Fruit fly (Drosophila melanogaster) Kc167 (cell line): ENCODE data around the gene dls.

ENCODE experiments used
- Myc ChIP-seq: fragments of >200 bp; optimal IDR thresholded peaks from 2 replicates; lab custom pipeline; 2017; ENCODE audit warnings: missing external identifiers
- Sin3A ChIP-seq: fragments of >200 bp; optimal IDR thresholded peaks from 2 replicates; lab custom pipeline; 2018; ENCODE audit warnings: missing external identifiers
- h ChIP-seq: fragments of >200 bp; optimal IDR thresholded peaks from 3 replicates; lab custom pipeline; 2018; ENCODE audit warnings: missing external identifiers
- insv ChIP-seq: fragments of >200 bp; optimal IDR thresholded peaks from 3 replicates; lab custom pipeline; 2018; ENCODE audit warnings: missing external identifiers
- psq ChIP-seq: fragments of >200 bp; optimal IDR thresholded peaks from 2 replicates; lab custom pipeline; 2017; ENCODE audit warnings: missing external identifiers
- ttk ChIP-seq: sonication (Bioruptor generic); optimal IDR thresholded peaks from 2 replicates; lab custom pipeline; 2017; ENCODE audit warnings: missing external identifiers

Gene dls

DNA sequence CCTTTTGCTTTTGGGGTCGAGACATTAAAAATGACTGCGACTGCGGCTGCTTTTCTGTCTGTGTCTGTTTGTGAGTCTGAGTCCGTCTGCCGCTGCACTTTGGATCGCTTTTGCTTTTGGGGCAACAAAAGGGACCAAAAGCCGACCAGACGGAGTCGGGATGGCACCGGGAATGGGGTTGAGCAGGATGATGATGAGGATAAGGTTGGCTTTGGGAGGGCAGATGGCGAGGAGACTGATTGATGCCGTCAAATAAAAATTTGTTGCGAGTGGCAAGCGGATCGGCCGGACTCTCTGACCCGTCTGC, 11.2 kb upstream of the dls start:
- TF ChIP-seq Myc (lab: Kevin White, UChicago), result no peak
- no peak for TF ChIP-seq psq
- no peak for TF ChIP-seq Sin3A
- no peak for TF ChIP-seq insv (lab: Kevin White, UChicago)
- TF ChIP-seq ttk (lab: Kevin White, UChicago), result no peak
- no peak for TF ChIP-seq h (lab: Kevin White, UChicago)

DNA sequence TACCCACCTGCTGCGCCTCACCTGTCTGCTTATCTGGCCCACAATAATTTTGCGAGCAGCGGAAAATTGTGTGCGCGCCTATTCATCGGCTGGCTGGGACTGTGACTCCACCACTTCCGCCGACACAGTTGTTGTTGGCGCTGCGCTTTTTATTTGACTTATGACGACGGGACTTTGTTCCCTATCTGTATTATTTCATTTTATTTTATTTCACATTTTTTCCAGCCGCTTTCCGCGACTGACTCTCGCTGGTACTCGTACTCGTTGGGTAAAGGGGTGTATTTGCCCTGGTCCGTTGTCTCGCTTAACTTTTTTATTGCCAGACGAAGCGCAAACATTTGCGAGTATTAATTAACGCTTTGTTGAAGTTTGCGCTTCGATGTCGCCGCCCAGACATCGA, 10.2 kb upstream of the dls start:
- TF ChIP-seq insv (lab: Kevin White, UChicago), result no peak
- no peak for TF ChIP-seq psq
- TF ChIP-seq Myc (lab: Kevin White, UChicago), result no peak
- no peak for TF ChIP-seq h (lab: Kevin White, UChicago)
- no peak for TF ChIP-seq Sin3A
- no peak for TF ChIP-seq ttk (lab: Kevin White, UChicago)

DNA sequence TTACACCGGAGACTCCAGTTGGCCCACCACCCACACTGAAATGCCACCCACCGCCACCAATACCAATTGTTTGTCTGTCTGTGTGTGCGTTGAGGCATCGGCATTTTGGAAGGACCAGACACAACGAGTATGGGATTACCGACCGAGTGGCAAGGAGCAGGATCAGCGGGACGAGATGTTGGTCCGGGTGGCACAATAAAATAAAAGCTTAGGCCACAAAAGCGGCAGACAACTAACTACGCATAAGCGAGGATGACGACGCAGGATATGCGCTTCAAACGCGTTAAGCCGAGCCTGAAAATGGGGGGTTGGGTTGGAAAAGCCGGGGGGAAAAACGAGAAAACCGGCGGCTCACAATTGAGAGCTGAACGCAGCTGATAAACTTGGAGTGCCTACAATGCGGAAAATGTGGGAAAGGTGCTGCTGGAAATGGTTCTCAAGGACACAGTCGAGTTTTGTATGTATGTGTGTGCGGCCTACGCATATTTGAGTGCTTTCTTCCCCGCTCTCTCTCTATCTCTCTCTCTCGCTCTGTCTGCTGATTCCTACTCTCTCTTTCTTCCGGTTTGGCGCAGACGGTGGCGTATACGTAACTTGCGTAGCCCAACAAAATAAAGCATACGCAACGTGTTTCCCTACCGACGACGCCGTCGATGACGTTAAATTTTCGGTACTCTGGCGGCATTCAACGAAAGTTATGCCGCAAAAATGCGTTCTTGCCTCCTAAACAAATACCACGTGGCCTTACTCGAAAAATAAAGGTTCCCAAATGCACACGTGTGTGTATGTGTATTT, 8.4 kb upstream of the dls start:
- TF ChIP-seq ttk (lab: Kevin White, UChicago) (no peak), h (lab: Kevin White, UChicago) (no peak), psq (no peak), insv (lab: Kevin White, UChicago) (no peak), Myc (lab: Kevin White, UChicago) (no peak)

DNA sequence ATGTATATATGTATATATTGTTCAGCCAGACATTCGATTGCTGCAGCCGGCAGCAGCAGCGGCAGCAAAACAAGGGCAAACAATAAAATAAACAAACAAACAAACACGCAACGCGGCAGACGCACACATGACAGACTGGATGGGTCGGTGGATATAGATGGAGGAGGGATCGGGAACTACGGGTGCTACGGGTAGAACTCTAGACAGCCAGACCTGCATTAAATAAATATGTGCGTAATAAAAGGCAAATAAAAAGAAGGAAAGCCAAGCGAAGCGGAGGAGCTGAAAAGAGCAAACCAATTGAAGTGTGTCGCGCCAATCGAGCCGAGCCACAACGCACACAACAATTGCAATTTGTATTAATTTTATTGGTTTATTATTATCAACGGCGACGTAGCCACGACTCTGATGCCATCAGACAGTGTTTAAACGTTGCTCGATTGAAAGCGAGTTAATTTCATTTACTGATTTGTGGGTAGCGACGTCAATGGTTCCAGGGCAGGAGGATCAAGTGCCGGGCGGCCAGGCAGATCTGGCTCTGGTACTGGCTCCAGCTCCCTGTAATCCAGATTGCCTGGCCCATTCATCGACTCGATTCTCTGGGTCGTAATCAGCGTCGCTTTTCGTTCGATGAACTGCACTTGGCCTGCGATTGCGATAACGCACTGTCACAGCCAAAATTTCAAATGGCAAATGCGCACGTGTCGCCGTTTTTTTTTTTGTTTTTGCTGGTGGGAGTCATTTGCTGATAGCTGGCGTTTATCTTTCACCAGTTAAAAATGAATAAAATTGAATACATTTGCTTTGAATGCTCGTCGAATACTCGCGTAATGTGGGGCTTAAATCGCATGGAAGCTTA, 7.0 kb upstream of the dls start:
- no peak for TF ChIP-seq Myc (lab: Kevin White, UChicago)
- TF ChIP-seq h (lab: Kevin White, UChicago), result no peak
- no peak for TF ChIP-seq insv (lab: Kevin White, UChicago)
- TF ChIP-seq ttk (lab: Kevin White, UChicago), result no peak
- TF ChIP-seq psq, result no peak
- TF ChIP-seq Sin3A, result no peak

DNA sequence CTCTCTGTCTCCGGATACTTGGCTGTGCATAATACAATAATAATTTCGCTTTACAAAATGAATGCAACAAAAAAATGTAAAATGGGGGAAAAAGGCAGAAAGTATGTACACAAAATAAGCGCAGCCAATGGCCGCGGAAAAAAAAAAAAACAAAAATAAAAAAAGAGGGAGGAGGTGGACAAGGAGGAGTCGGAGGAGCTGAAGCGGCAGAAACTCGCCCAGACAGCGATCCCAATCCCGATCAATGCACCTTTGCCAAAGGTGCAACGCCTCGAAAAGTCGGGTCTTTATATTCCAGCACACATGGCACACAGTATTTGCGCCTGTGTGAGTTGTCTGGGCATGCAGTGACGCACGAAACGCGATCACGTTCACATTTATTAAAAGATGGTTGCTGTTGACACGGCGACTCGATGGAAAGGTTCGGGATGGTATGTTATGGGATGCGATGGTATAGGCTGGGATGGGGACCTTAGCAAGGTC, 5.6 kb upstream of the dls start:
- TF ChIP-seq insv (lab: Kevin White, UChicago), result no peak
- TF ChIP-seq h (lab: Kevin White, UChicago), result no peak
- no peak for TF ChIP-seq Sin3A

DNA sequence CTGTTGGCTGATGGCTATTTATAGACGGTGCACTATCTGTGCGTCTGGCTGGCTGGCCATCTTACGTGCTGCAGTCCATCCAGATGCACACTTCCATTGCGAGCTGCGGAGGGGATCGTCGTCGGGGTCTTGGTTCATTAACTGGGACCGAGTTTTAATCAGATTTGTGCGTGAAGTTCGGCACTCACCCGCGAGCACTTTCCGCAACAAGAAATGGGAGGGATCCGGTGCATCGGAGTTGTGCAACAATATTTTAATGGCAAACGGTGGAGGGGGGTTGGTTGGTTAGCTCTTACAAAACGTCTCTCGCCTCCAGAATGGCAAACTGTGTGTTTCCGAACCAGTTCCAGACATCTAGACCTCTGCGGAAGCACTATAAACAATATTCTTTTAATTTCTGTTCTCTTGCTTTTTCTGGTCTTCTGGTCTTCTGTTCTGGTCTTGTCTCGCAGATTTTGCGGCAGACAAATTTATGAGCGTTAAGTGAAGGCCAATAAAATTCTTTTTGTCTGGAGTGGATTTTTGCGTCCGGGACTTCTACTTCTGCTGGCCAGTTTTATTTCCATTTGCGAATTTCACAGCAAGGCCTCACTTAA, 4.4 kb upstream of the dls start:
- TF ChIP-seq ttk (lab: Kevin White, UChicago) (no peak), psq (no peak), Myc (lab: Kevin White, UChicago) (no peak), h (lab: Kevin White, UChicago) (no peak), Sin3A (no peak), insv (lab: Kevin White, UChicago) (no peak)

DNA sequence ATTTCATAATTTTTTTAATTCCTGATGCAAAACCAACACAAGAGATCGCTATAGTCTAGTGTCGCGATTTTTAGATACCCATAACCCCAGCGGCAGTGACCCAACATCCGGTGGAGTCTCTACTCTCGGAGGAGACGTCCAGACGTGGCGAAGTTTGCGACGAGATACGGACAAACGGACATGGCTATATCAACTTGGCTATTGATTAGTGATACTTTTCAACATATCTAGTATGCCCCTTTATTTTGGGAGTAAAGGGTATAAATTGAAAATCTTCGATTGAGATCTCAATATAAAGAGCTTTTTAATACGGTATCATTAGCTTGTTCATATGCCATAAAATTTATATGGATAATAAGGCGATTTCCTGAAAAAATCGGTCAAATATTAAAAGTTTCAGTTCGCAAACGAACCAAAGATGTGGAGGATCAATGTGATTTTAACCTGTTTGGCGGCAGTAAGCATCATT, 3.6 kb upstream of the dls start, which contains the start of gene CG33687:
TSS of gene CG33687 (plus strand) at position 419 of the 469 bp plus-strand sequence.
- TF ChIP-seq psq (no peak), ttk (lab: Kevin White, UChicago) (no peak), h (lab: Kevin White, UChicago) (no peak), Myc (lab: Kevin White, UChicago) (no peak), Sin3A (no peak), insv (lab: Kevin White, UChicago) (no peak)

DNA sequence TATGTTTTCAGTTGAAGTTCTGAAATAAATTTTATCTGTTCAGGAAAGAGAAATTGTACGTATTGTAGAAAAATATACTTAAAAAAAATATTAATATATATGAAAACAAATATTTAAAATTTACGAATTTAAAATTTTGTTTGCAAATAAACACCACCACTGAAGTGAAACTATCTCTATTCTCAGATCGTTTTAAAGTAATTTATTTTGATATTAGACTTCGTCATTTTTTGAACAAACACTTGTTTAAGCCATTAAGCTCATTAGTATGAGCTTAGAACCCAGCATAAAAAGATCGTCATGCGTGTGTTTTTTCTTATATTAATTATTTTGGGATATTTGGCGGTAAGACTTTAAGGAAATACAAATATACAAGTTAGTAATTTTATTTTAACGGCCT, 2.2 kb upstream of the dls start, which contains the start of gene CG33688:
TSS of gene CG33688 (plus strand) at position 301 of the 400 bp plus-strand sequence.
- TF ChIP-seq Myc (lab: Kevin White, UChicago) (no peak), Sin3A (no peak)

DNA sequence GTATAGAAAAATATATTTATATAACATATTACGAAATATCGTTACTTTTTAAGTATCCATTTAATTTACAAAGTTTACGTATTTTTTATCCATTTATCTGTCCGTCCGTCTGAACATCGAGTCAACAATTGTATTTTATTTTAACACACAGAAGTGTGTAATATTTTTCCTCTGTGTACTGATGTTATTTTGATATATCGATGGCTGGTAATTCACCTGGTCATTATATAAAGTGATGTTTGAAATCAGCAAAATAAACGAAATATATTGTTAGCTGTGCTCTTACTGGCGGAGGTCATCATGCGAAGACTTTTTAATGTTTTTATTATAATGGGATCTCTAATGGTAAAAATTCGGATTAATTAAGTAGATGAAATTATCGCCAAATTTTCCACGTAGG, 1.2 kb upstream of the dls start, which contains the start of gene CG33689:
TSS of gene CG33689 (plus strand) at position 301 of the 400 bp plus-strand sequence.
- no peak for TF ChIP-seq insv (lab: Kevin White, UChicago)
- no peak for TF ChIP-seq h (lab: Kevin White, UChicago)
- TF ChIP-seq Sin3A, result no peak
- TF ChIP-seq ttk (lab: Kevin White, UChicago), result no peak
- TF ChIP-seq psq, result no peak
- no peak for TF ChIP-seq Myc (lab: Kevin White, UChicago)

DNA sequence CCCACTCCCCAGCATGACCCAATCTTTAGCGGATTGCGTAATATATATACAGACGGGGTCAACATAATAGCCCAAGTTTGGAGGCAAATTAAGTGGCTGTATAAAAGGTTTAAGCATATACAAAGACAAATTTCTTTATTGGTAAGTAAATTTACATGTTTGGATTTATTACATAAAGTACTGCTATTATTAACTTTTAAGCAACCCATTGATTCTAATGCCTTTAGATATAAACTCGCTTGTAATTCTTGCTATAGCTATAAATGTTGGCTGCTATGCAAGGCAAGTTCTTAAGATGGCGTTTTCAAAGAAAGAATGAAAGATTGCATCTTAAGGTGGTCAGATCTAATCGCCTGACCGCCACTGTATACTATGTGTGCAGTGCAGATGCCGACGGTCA, 1.4 kb downstream of the dls start:
- TF ChIP-seq h (lab: Kevin White, UChicago), result no peak
- TF ChIP-seq Myc (lab: Kevin White, UChicago), result no peak
- TF ChIP-seq psq, result no peak
- TF ChIP-seq insv (lab: Kevin White, UChicago), result no peak
- no peak for TF ChIP-seq Sin3A
- TF ChIP-seq ttk (lab: Kevin White, UChicago), result no peak

DNA sequence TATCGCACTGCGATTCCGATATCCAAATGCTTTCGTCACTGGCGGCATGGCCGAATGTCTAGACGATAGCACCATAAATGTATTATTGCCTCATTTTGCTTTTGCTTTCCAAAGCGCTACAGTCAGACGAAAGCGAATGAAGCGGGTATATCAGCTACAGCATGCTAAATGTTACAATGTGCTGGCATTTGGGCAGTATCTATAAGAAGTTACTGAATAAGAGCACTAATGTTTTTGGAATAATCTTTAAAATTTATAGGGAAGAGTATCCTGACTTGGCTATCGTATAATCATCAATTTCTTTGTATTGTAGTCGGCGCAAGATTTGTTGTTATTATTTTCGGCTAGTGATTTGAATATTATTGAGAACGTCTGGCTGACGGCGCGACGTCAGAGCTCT, 2.1 kb downstream of the dls start:
- no peak for TF ChIP-seq h (lab: Kevin White, UChicago)
- TF ChIP-seq psq, result no peak
- no peak for TF ChIP-seq Sin3A
- no peak for TF ChIP-seq Myc (lab: Kevin White, UChicago)
- no peak for TF ChIP-seq insv (lab: Kevin White, UChicago)
- TF ChIP-seq ttk (lab: Kevin White, UChicago), result no peak

DNA sequence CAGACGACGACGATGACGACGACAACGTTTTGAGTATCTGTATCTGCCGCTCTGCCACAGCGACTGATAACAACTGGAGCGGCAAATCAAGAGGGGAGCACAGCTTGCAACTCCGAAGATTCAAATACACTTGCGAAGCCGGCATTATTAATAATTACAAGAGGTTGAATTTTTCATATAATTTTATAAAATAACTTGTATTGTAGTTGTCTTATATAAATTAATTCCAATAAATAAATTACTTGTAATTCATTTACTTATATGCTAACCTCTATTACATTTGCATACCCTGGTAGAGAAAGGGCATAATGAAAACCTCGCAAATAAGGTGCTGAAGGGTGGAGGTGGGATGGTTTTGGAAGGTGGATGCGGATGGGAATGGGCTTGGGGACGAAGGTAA, 3.0 kb downstream of the dls start:
- TF ChIP-seq h (lab: Kevin White, UChicago) (no peak), insv (lab: Kevin White, UChicago) (no peak), Sin3A (no peak), Myc (lab: Kevin White, UChicago) (no peak), psq (no peak), ttk (lab: Kevin White, UChicago) (no peak)
